Worm (Caenorhabditis elegans) whole organism, young adult: ENCODE results near the gene folt-3.

ENCODE experiments used
- C17E4.6 ChIP-seq: fragments of 200-800 bp; sonication (Bioruptor generic); IDR thresholded peaks from 2 replicates; pipeline ENCODE4 v1.3.6; 2022; ENCODE audit warnings: missing genetic modification reagents, missing genetic modification characterization, missing compliant biosample characterization
- F10E7.11 ChIP-seq: sonication (generic microtip); optimal IDR thresholded peaks from 2 replicates; lab custom pipeline; 2017; ENCODE audit warnings: mild to moderate bottlenecking, missing genetic modification characterization, moderate library complexity, missing compliant biosample characterization
- F23B12.7 ChIP-seq: sonication (generic microtip); optimal IDR thresholded peaks from 2 replicates; lab custom pipeline; 2017; ENCODE audit warnings: missing genetic modification characterization, mild to moderate bottlenecking, missing compliant biosample characterization, antibody characterized with exemption, moderate library complexity; ENCODE audit not compliant: insufficient read depth
- F39B2.1 ChIP-seq: fragments of 200-800 bp; sonication (Bioruptor generic); IDR thresholded peaks from 2 replicates; pipeline ENCODE4 v1.3.6; 2022; ENCODE audit warnings: missing genetic modification reagents, missing genetic modification characterization, missing compliant biosample characterization
- F49E8.2 ChIP-seq: sonication (generic microtip); optimal IDR thresholded peaks from 3 replicates; lab custom pipeline; 2017; ENCODE audit warnings: missing genetic modification characterization, mild to moderate bottlenecking, missing compliant biosample characterization, antibody characterized with exemption, moderate library complexity; ENCODE audit not compliant: insufficient read depth
- F57A8.1 ChIP-seq: fragments of 200-800 bp; sonication (Bioruptor generic); optimal IDR thresholded peaks from 2 replicates; lab custom pipeline; 2018; ENCODE audit warnings: mild to moderate bottlenecking, missing genetic modification characterization, moderate library complexity, missing compliant biosample characterization
- K11D2.4 ChIP-seq: fragments of 200-800 bp; sonication (Bioruptor generic); IDR thresholded peaks from 2 replicates; pipeline ENCODE4 v1.3.6; 2022; ENCODE audit warnings: missing genetic modification reagents, missing genetic modification characterization, missing compliant biosample characterization
- Y79H2A.3 ChIP-seq: fragments of 200-800 bp; sonication (Bioruptor generic); conservative IDR thresholded peaks from 2 replicates; pipeline ENCODE4 v1.3.6; 2022; ENCODE audit warnings: missing genetic modification reagents, missing genetic modification characterization, missing compliant biosample characterization
- Y95B8A.8 ChIP-seq: fragments of 200-800 bp; sonication (Bioruptor generic); IDR thresholded peaks from 2 replicates; pipeline ENCODE4 v1.3.6; 2022; ENCODE audit warnings: missing genetic modification reagents, missing genetic modification characterization, missing compliant biosample characterization
- akir-1 ChIP-seq: fragments of 200-800 bp; sonication (Bioruptor generic); optimal IDR thresholded peaks from 2 replicates; lab custom pipeline; 2018; ENCODE audit warnings: mild to moderate bottlenecking, missing genetic modification characterization, moderate library complexity, missing compliant biosample characterization
- ama-1 ChIP-seq, 3 experiments: fragments of 150-350 bp in 1 of 3; sonication (generic microtip) in 2 of 3; optimal IDR thresholded peaks; 2 replicates each; lab custom pipeline; 2014 to 2018; ENCODE audit warnings: missing biosample characterization in 2 of 3, missing genetic modification characterization in 2 of 3, missing genetic modification reagents in 2 of 3
- aptf-3 ChIP-seq: fragments of 200-800 bp; sonication (Bioruptor generic); IDR thresholded peaks from 2 replicates; pipeline ENCODE4 v1.3.6; 2022; ENCODE audit warnings: missing genetic modification characterization, missing compliant biosample characterization
- athp-1 ChIP-seq: sonication (generic microtip); optimal IDR thresholded peaks from 2 replicates; lab custom pipeline; 2017; ENCODE audit warnings: mild to moderate bottlenecking, missing genetic modification characterization, missing compliant biosample characterization
- attf-5 ChIP-seq: fragments of 200-800 bp; sonication (Bioruptor generic); optimal IDR thresholded peaks from 2 replicates; lab custom pipeline; 2018; ENCODE audit warnings: mild to moderate bottlenecking, missing genetic modification characterization, missing compliant biosample characterization
- bed-1 ChIP-seq: fragments of 200-800 bp; sonication (Bioruptor generic); IDR thresholded peaks from 2 replicates; pipeline ENCODE4 v1.3.6; 2022; ENCODE audit warnings: missing genetic modification reagents, missing genetic modification characterization, missing compliant biosample characterization
- bed-2 ChIP-seq: fragments of 200-800 bp; sonication (Bioruptor generic); IDR thresholded peaks from 2 replicates; pipeline ENCODE4 v1.3.6; 2022; ENCODE audit warnings: missing genetic modification reagents, missing genetic modification characterization, missing compliant biosample characterization
- ccch-3 ChIP-seq: fragments of 200-800 bp; sonication (Bioruptor generic); optimal IDR thresholded peaks from 2 replicates; lab custom pipeline; 2018; ENCODE audit warnings: mild to moderate bottlenecking, missing genetic modification characterization, missing compliant biosample characterization
- ceh-100 ChIP-seq: fragments of 200-800 bp; sonication (Bioruptor generic); IDR thresholded peaks from 2 replicates; pipeline ENCODE4 v1.3.6; 2022; ENCODE audit warnings: missing genetic modification reagents, missing genetic modification characterization, missing compliant biosample characterization
- ceh-27 ChIP-seq: fragments of 200-800 bp; sonication (Bioruptor generic); optimal IDR thresholded peaks from 2 replicates; lab custom pipeline; 2018; ENCODE audit warnings: mild to moderate bottlenecking, missing genetic modification characterization, moderate library complexity, missing compliant biosample characterization
- ceh-79 ChIP-seq: sonication (generic microtip); optimal IDR thresholded peaks from 2 replicates; lab custom pipeline; 2017; ENCODE audit warnings: mild to moderate bottlenecking, missing genetic modification characterization, missing compliant biosample characterization
- chd-7 ChIP-seq: sonication (generic microtip); optimal IDR thresholded peaks from 2 replicates; lab custom pipeline; 2016; ENCODE audit warnings: mild to moderate bottlenecking, missing genetic modification characterization, moderate library complexity, missing compliant biosample characterization
- die-1 ChIP-seq: sonication (generic microtip); optimal IDR thresholded peaks from 2 replicates; lab custom pipeline; 2016; ENCODE audit warnings: missing genotype, mild to moderate bottlenecking, missing genetic modification characterization, missing compliant biosample characterization
- ekl-4 ChIP-seq: fragments of 200-800 bp; sonication (Bioruptor generic); IDR thresholded peaks from 2 replicates; pipeline ENCODE4 v1.3.6; 2022; ENCODE audit warnings: missing genetic modification reagents, missing genetic modification characterization, missing compliant biosample characterization
- ets-4 ChIP-seq: fragments of 200-800 bp; sonication (Bioruptor generic); optimal IDR thresholded peaks from 2 replicates; lab custom pipeline; 2018; ENCODE audit warnings: mild to moderate bottlenecking, missing genetic modification characterization, missing compliant biosample characterization
- hlh-12 ChIP-seq: sonication (generic microtip); optimal IDR thresholded peaks from 2 replicates; lab custom pipeline; 2016; ENCODE audit warnings: missing genetic modification characterization, missing compliant biosample characterization
- hmg-1.2 ChIP-seq: fragments of 200-800 bp; sonication (Bioruptor generic); IDR thresholded peaks from 2 replicates; pipeline ENCODE4 v1.3.6; 2022; ENCODE audit warnings: missing genetic modification reagents, missing genetic modification characterization, missing compliant biosample characterization
- hmg-20 ChIP-seq: fragments of 200-800 bp; sonication (Bioruptor generic); IDR thresholded peaks from 2 replicates; pipeline ENCODE4 v1.3.6; 2022; ENCODE audit warnings: missing genetic modification reagents, missing genetic modification characterization, missing compliant biosample characterization
- lin-40 ChIP-seq: sonication (generic microtip); optimal IDR thresholded peaks from 2 replicates; lab custom pipeline; 2016; ENCODE audit warnings: missing genetic modification characterization, mild to moderate bottlenecking, missing compliant biosample characterization, missing genotype, missing genetic modification reagents
- lin-54 ChIP-seq: fragments of 200-800 bp; sonication (Bioruptor generic); optimal IDR thresholded peaks from 2 replicates; lab custom pipeline; 2018; ENCODE audit warnings: mild to moderate bottlenecking, missing genetic modification characterization, missing compliant biosample characterization
- lir-1 ChIP-seq: fragments of 200-800 bp; sonication (Bioruptor generic); conservative IDR thresholded peaks from 2 replicates; pipeline ENCODE4 v1.3.6; 2022; ENCODE audit warnings: missing genetic modification reagents, missing genetic modification characterization, missing compliant biosample characterization
- madf-3 ChIP-seq: fragments of 200-800 bp; sonication (Bioruptor generic); IDR thresholded peaks from 2 replicates; pipeline ENCODE4 v1.3.6; 2022; ENCODE audit warnings: missing genetic modification reagents, missing genetic modification characterization, missing compliant biosample characterization
- madf-6 ChIP-seq: fragments of 200-800 bp; sonication (Bioruptor generic); IDR thresholded peaks from 2 replicates; pipeline ENCODE4 v1.3.6; 2022; ENCODE audit warnings: missing genetic modification reagents, missing genetic modification characterization, missing compliant biosample characterization
- mcd-1 ChIP-seq: fragments of 200-800 bp; sonication (Bioruptor generic); IDR thresholded peaks from 2 replicates; pipeline ENCODE4 v1.3.6; 2022; ENCODE audit warnings: missing genetic modification reagents, missing genetic modification characterization, missing compliant biosample characterization
- nhr-120 ChIP-seq: fragments of 200-800 bp; sonication (Bioruptor generic); IDR thresholded peaks from 2 replicates; pipeline ENCODE4 v1.3.6; 2022; ENCODE audit warnings: missing genetic modification characterization, missing compliant biosample characterization
- pbrm-1 ChIP-seq: fragments of 200-800 bp; sonication (Bioruptor generic); IDR thresholded peaks from 2 replicates; pipeline ENCODE4 v1.3.6; 2022; ENCODE audit warnings: missing genetic modification reagents, missing genetic modification characterization, missing compliant biosample characterization
- pha-4 ChIP-seq: fragments of 150-350 bp; sonication (generic microtip); optimal IDR thresholded peaks from 2 replicates; lab custom pipeline; 2014; ENCODE audit warnings: missing biosample characterization, missing genetic modification reagents, missing genetic modification characterization
- rcor-1 ChIP-seq: fragments of 200-800 bp; sonication (Bioruptor generic); IDR thresholded peaks from 2 replicates; pipeline ENCODE4 v1.3.6; 2022; ENCODE audit warnings: missing genetic modification reagents, missing genetic modification characterization, missing compliant biosample characterization
- snpc-1.1 ChIP-seq: sonication (generic microtip); optimal IDR thresholded peaks from 2 replicates; lab custom pipeline; 2017; ENCODE audit warnings: missing genetic modification characterization, mild to moderate bottlenecking, missing compliant biosample characterization, antibody characterized with exemption, moderate library complexity, missing genotype, missing genetic modification reagents; ENCODE audit not compliant: insufficient read depth
- snpc-3.4 ChIP-seq: sonication (generic microtip); optimal IDR thresholded peaks from 2 replicates; lab custom pipeline; 2017; ENCODE audit warnings: missing genetic modification characterization, mild to moderate bottlenecking, missing compliant biosample characterization, antibody characterized with exemption, moderate library complexity, missing genotype, missing genetic modification reagents
- sptf-2 ChIP-seq: fragments of 200-800 bp; sonication (Bioruptor generic); optimal IDR thresholded peaks from 2 replicates; lab custom pipeline; 2018; ENCODE audit warnings: mild to moderate bottlenecking, missing genetic modification characterization, missing compliant biosample characterization
- tbp1 ChIP-seq: fragments of 200-800 bp; sonication (Bioruptor generic); optimal IDR thresholded peaks from 2 replicates; lab custom pipeline; 2018; ENCODE audit warnings: mild to moderate bottlenecking, missing genetic modification characterization, missing compliant biosample characterization
- tlf-1 ChIP-seq: fragments of 200-800 bp; sonication (Bioruptor generic); optimal IDR thresholded peaks from 2 replicates; lab custom pipeline; 2018; ENCODE audit warnings: mild to moderate bottlenecking, missing genetic modification characterization, missing compliant biosample characterization
- zfh-2 ChIP-seq: fragments of 200-800 bp; sonication (Bioruptor generic); conservative IDR thresholded peaks from 2 replicates; pipeline ENCODE4 v1.3.6; 2022; ENCODE audit warnings: missing genetic modification reagents, missing genetic modification characterization, missing compliant biosample characterization
- ztf-18 ChIP-seq: sonication (generic microtip); optimal IDR thresholded peaks from 2 replicates; lab custom pipeline; 2016; ENCODE audit warnings: missing genotype, mild to moderate bottlenecking, missing genetic modification characterization, missing compliant biosample characterization
- ztf-28 ChIP-seq: fragments of 200-800 bp; sonication (Bioruptor generic); IDR thresholded peaks from 2 replicates; pipeline ENCODE4 v1.3.6; 2022; ENCODE audit warnings: missing genetic modification reagents, missing genetic modification characterization, missing compliant biosample characterization
- ztf-6 ChIP-seq: fragments of 200-800 bp; sonication (Bioruptor generic); IDR thresholded peaks from 2 replicates; pipeline ENCODE4 v1.3.6; 2022; ENCODE audit warnings: missing genetic modification reagents, missing genetic modification characterization, missing compliant biosample characterization

The folt-3 gene

DNA sequence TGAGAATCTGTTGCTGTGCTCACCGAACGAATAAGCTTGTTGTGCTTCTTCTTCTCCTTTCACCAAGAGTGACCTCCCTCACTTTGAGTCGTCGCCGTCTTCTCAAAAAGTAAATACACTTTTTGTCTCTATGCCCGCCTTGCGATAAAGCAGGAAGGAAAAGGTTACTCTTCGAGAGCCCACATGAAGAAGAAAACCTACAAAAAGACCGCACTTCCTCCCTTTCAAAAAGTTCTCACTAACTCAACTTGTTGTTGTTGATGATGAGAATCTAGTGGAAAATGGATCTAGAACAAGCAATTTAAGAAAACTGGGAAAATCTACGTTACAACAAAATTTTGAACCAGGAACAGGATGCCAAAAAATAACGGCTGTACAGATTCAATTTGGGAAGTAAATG lies 19.1 kb downstream of the folt-3 start, which contains the start of gene C50E3.6:
Gene C50E3.6, minus strand, starts transcription at position 101 of the 400 bp plus-strand sequence.
- TF ChIP-seq F57A8.1 (no peak), ccch-3 (no peak), ztf-18 (tag; lab: Kevin White, UChicago) (no peak)
- TF ChIP-seq, all 124 proteins: peak for 0

DNA sequence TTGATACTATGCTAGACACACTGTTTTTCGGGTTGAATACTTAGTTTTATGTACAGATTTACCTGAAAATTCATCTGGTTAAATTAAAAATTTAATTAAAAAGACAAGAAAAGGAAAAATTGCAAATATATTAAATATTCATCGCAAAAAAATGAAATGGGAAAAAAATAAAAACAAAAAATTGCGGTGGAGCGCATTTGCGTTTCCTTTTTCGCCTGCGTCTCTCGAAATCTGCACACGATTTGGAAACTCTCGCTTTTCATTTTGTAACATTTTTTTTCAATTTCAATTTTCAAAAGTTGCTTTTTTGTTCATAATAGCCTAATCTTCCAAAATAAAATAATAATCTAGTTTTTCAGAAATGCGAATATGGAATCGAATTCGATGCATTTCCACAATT lies 21.9 kb downstream of the folt-3 start, which contains the start of the genes F19F10.11 and C50E3.5:
Gene F19F10.11, minus strand, starts transcription at position 68 of the 400 bp plus-strand sequence.
Gene C50E3.5, plus strand, starts transcription at position 360 of the 400 bp plus-strand sequence.
- TF ChIP-seq lin-54 (GFP tag; lab: Kevin White, UChicago) (peak; percentile 30), snpc-3.4 (tag; lab: Kevin White, UChicago) (peak; percentile 35), aptf-3 (GFP tag; lab: Robert Waterston, UW) (no peak), F10E7.11 (tag; lab: Kevin White, UChicago) (no peak), rcor-1 (no peak), bed-1 (GFP tag; lab: Robert Waterston, UW) (no peak), C17E4.6 (no peak), ceh-100 (no peak), Y95B8A.8 (no peak), attf-5 (GFP tag; lab: Kevin White, UChicago) (peak; percentile 91), tlf-1 (GFP tag; lab: Kevin White, UChicago) (no peak), F39B2.1 (GFP tag; lab: Robert Waterston, UW) (no peak), madf-3 (GFP tag; lab: Robert Waterston, UW) (no peak), chd-7 (no peak), pha-4 (tag; lab: Kevin White, UChicago) (no peak), K11D2.4 (GFP tag; lab: Robert Waterston, UW) (no peak), ztf-18 (tag; lab: Kevin White, UChicago) (peak; percentile 29), nhr-120 (GFP tag; lab: Robert Waterston, UW) (no peak), ekl-4 (no peak), lir-1 (GFP tag; lab: Robert Waterston, UW) (no peak), athp-1 (tag; lab: Kevin White, UChicago) (no peak), Y79H2A.3 (no peak), ama-1 (optimal IDR thresholded peaks at IDR 0.05; lab: Kevin White, UChicago) (no peak), ama-1 (GFP tag; optimal IDR thresholded peaks at IDR 0.05; lab: Kevin White, UChicago) (no peak), hmg-1.2 (GFP tag; lab: Robert Waterston, UW) (peak; percentile 98), bed-2 (GFP tag; lab: Robert Waterston, UW) (no peak), pbrm-1 (no peak), akir-1 (no peak), die-1 (no peak), F49E8.2 (tag; lab: Kevin White, UChicago) (no peak), sptf-2 (no peak), snpc-1.1 (tag; lab: Kevin White, UChicago) (peak; percentile 12), ztf-6 (no peak), hmg-20 (GFP tag; lab: Robert Waterston, UW) (no peak), ceh-79 (tag; lab: Kevin White, UChicago) (no peak), ceh-27 (GFP tag; lab: Kevin White, UChicago) (no peak), F23B12.7 (peak; percentile 45), ztf-28 (no peak), hlh-12 (tag; lab: Kevin White, UChicago) (no peak), mcd-1 (GFP tag; lab: Robert Waterston, UW) (peak; percentile 95), ets-4 (no peak), madf-6 (peak; percentile 60), tbp1 (no peak), zfh-2 (GFP tag; lab: Robert Waterston, UW) (no peak), lin-40 (tag; lab: Kevin White, UChicago) (no peak)
